Fruit fly (Drosophila melanogaster) whole organism, wandering third instar larva: ENCODE data around the gene CG8010.
A peak's percentile ranks its signal among the peaks of the same experiment; 100 is the strongest.

Experiments used
- CG32264 ChIP-seq: fragments of 200-800 bp; sonication (Bioruptor generic); optimal IDR thresholded peaks from 2 replicates; lab custom pipeline; 2016; ENCODE audit warnings: missing biosample characterization, missing genetic modification characterization
- CG9705 ChIP-seq: fragments of 200-800 bp; sonication (Bioruptor generic); optimal IDR thresholded peaks from 2 replicates; lab custom pipeline; 2018; ENCODE audit warnings: missing biosample characterization, mild to moderate bottlenecking, missing genetic modification characterization
- Dfd ChIP-seq: fragments of >200 bp; optimal IDR thresholded peaks from 2 replicates; lab custom pipeline; 2017; ENCODE audit warnings: missing biosample characterization, missing genetic modification characterization
- Dif ChIP-seq: fragments of 200-275, 200-300 bp; sonication (Bioruptor generic); optimal IDR thresholded peaks from 2 replicates; lab custom pipeline; 2018; ENCODE audit warnings: missing biosample characterization, missing genetic modification characterization; ENCODE audit not compliant: partially characterized antibody
- GATAd ChIP-seq: sonication (Bioruptor generic); optimal IDR thresholded peaks from 2 replicates; lab custom pipeline; 2016; ENCODE audit warnings: missing biosample characterization, missing genetic modification characterization
- HLH106 ChIP-seq: fragments of 200-800 bp; optimal IDR thresholded peaks from 3 replicates; lab custom pipeline; 2019; ENCODE audit warnings: missing biosample characterization, mild to moderate bottlenecking, missing genetic modification characterization, moderate library complexity
- Hnf4 ChIP-seq: fragments of 200-800 bp; sonication (Bioruptor generic); optimal IDR thresholded peaks from 2 replicates; lab custom pipeline; 2016; ENCODE audit warnings: missing biosample characterization, mild to moderate bottlenecking, missing genetic modification characterization
- Hr83 ChIP-seq: fragments of 200-300 bp; sonication (Bioruptor generic); optimal IDR thresholded peaks from 2 replicates; lab custom pipeline; 2016; ENCODE audit warnings: missing biosample characterization, mild to moderate bottlenecking, missing genetic modification characterization, moderate library complexity; ENCODE audit not compliant: poor library complexity, severe bottlenecking
- Mio ChIP-seq: sonication (Bioruptor generic); optimal IDR thresholded peaks from 2 replicates; lab custom pipeline; 2016; ENCODE audit warnings: missing biosample characterization, missing genetic modification characterization
- Myc ChIP-seq: fragments of >200 bp; optimal IDR thresholded peaks from 2 replicates; lab custom pipeline; 2017
- OdsH ChIP-seq: fragments of 200-800 bp; sonication (Bioruptor generic); optimal IDR thresholded peaks from 2 replicates; lab custom pipeline; 2016; ENCODE audit warnings: missing biosample characterization, mild to moderate bottlenecking, missing genetic modification characterization
- Rel ChIP-seq, 2 experiments: fragments of 200-800 bp; sonication (Bioruptor generic) in 1 of 2; optimal IDR thresholded peaks; 2 replicates in 1 of 2; 3 replicates in 1 of 2; lab custom pipeline; 2016 to 2019; ENCODE audit warnings: mild to moderate bottlenecking in 2 of 2, missing biosample characterization in 2 of 2, missing genetic modification characterization in 2 of 2, moderate library complexity in 1 of 2
- Vsx2 ChIP-seq: fragments of 200-300, 225-300 bp; sonication (Bioruptor generic); optimal IDR thresholded peaks from 2 replicates; lab custom pipeline; 2018; ENCODE audit warnings: missing biosample characterization, missing genetic modification characterization; ENCODE audit not compliant: partially characterized antibody
- br ChIP-seq: fragments of 200-800 bp; sonication (Bioruptor generic); optimal IDR thresholded peaks from 2 replicates; lab custom pipeline; 2016; ENCODE audit warnings: missing biosample characterization, missing genetic modification characterization
- brk ChIP-seq: fragments of 200-800 bp; sonication (Bioruptor generic); optimal IDR thresholded peaks from 2 replicates; lab custom pipeline; 2016; ENCODE audit warnings: missing biosample characterization, mild to moderate bottlenecking, missing genetic modification characterization
- dl ChIP-seq, 2 experiments: fragments of 175-275, 200-275 bp in 1 of 2; fragments of 200-275 bp in 1 of 2; sonication (Bioruptor generic); optimal IDR thresholded peaks; lab custom pipeline; 2018; ENCODE audit warnings: mild to moderate bottlenecking in 2 of 2, missing biosample characterization in 2 of 2, missing genetic modification characterization in 2 of 2, moderate library complexity in 2 of 2; ENCODE audit not compliant: partially characterized antibody in 2 of 2, insufficient read depth in 1 of 2
- dmrt93B ChIP-seq: fragments of 200-800 bp; sonication (Bioruptor generic); optimal IDR thresholded peaks from 2 replicates; lab custom pipeline; 2018; ENCODE audit warnings: missing biosample characterization, mild to moderate bottlenecking, missing genetic modification characterization
- ey ChIP-seq: fragments of 200-800 bp; sonication (Bioruptor generic); optimal IDR thresholded peaks from 2 replicates; lab custom pipeline; 2016; ENCODE audit warnings: missing biosample characterization, missing genetic modification characterization
- foxo ChIP-seq, 2 experiments: fragments of 200-800 bp; sonication (Bioruptor generic); optimal IDR thresholded peaks; 2 replicates in 1 of 2; 3 replicates in 1 of 2; lab custom pipeline; 2016 to 2017; ENCODE audit warnings: missing biosample characterization in 2 of 2, missing genetic modification characterization in 2 of 2
- fru ChIP-seq: fragments of 200-800 bp; sonication (Bioruptor generic); optimal IDR thresholded peaks from 3 replicates; lab custom pipeline; 2016; ENCODE audit warnings: missing biosample characterization, mild to moderate bottlenecking, missing genetic modification characterization
- jim ChIP-seq: fragments of 175-275, 200-325 bp; sonication (Bioruptor generic); optimal IDR thresholded peaks from 2 replicates; lab custom pipeline; 2016; ENCODE audit warnings: missing biosample characterization, mild to moderate bottlenecking, missing genetic modification characterization
- lola ChIP-seq: fragments of >200 bp; optimal IDR thresholded peaks from 2 replicates; lab custom pipeline; 2017; ENCODE audit warnings: missing biosample characterization, missing genetic modification characterization
- psq ChIP-seq: fragments of 200-800 bp; sonication (Bioruptor generic); optimal IDR thresholded peaks from 3 replicates; lab custom pipeline; 2017; ENCODE audit warnings: missing biosample characterization, mild to moderate bottlenecking, missing genetic modification characterization, moderate library complexity
- rgr ChIP-seq: fragments of 200-800 bp; sonication (Bioruptor generic); optimal IDR thresholded peaks from 3 replicates; lab custom pipeline; 2016; ENCODE audit warnings: missing biosample characterization, mild to moderate bottlenecking, missing genetic modification characterization
- sv ChIP-seq: fragments of 200-800 bp; sonication (Bioruptor generic); optimal IDR thresholded peaks from 3 replicates; lab custom pipeline; 2016; ENCODE audit warnings: missing biosample characterization, missing genetic modification characterization
- tai ChIP-seq: sonication (Bioruptor generic); optimal IDR thresholded peaks from 2 replicates; lab custom pipeline; 2016; ENCODE audit warnings: missing biosample characterization, missing genetic modification characterization
- woc ChIP-seq: sonication (Bioruptor generic); optimal IDR thresholded peaks from 2 replicates; lab custom pipeline; 2016; ENCODE audit warnings: missing biosample characterization, mild to moderate bottlenecking, missing genetic modification characterization

Gene CG8010

DNA sequence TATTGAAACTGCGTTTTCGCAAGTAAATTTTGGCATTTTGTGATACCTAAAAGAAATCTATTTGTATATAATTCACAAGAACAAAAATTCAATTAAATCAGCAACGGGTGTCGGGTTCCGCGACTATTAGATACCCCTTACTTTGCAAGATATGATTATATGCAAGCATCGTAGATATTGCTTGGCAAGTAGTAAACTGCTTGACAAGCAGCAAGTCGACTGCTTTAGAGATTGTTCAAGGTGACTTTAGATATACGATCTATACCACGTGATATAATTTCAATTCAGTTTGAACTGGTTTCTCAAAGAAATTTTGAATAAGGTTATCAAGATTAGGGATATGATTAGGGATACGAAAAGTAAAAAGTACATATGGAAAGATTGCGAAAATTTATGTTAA is 9.7 kb upstream of the CG8010 start:
- TF ChIP-seq Hr83 (no peak), dl (GFP tag; optimal IDR thresholded peaks at IDR 0.05; lab: Kevin White, UChicago; ENCODE audit: insufficient read depth in 1 of 2, partially characterized antibody in 2 of 2) (no peak), woc (GFP tag; lab: Kevin White, UChicago) (no peak), sv (GFP tag; lab: Kevin White, UChicago) (no peak), CG9705 (GFP tag; lab: Kevin White, UChicago) (no peak), Dfd (GFP tag; lab: Kevin White, UChicago) (no peak), jim (GFP tag; lab: Kevin White, UChicago) (no peak)

DNA sequence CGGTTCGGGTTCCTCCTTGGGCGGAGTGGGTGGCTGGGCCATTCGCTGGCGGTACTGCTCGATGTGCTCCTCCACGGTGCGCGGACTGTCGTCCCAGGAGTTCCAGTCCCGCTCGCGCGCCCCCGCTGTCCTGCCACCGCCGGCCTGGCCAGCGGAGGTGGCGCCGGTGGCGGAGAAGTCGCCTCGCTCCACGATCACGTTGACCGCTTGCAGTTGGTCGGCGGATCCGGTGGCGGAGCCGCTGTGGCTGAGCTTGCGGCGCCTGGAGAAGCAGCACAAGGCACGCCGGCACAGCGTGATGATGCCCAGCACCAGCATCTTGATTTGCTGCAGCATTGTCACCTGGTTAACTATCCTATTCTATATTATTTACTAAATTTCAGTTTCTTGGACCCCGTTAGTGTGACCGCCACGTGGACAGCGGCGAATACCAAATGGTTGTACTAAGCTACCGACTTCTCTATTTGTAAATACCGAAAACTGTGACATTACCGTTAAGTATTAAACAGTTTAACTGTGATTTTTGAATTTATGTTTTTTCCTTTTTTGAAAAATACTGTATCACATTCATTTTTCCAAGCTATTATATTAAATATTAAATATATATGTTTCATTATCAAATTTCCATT is 7.9 kb upstream of the CG8010 start, which contains the start of the genes CG32537 and CG32536:
CG32537 (minus strand) TSS at position 51 of the 629 bp plus-strand sequence.
CG32536 (minus strand) TSS at position 410 of the 629 bp plus-strand sequence.
- no peak for TF ChIP-seq ey (GFP tag; lab: Kevin White, UChicago)
- no peak for TF ChIP-seq Rel (GFP tag; optimal IDR thresholded peaks at IDR 0.05; lab: Kevin White, UChicago)
- no peak for TF ChIP-seq Rel (tag; optimal IDR thresholded peaks at IDR 0.05; lab: Kevin White, UChicago)
- TF ChIP-seq brk = no peak
- TF ChIP-seq Mio = no peak
- no peak for TF ChIP-seq woc (GFP tag; lab: Kevin White, UChicago)
- no peak for TF ChIP-seq Myc (lab: Kevin White, UChicago)
- TF ChIP-seq Dif (GFP tag; lab: Kevin White, UChicago) = no peak
- TF ChIP-seq dmrt93B (GFP tag; lab: Kevin White, UChicago) = no peak
- TF ChIP-seq Vsx2 = no peak
- no peak for TF ChIP-seq foxo (GFP tag; optimal IDR thresholded peaks at IDR 0.05; lab: Kevin White, UChicago)
- TF ChIP-seq Hr83 = no peak
- no peak for TF ChIP-seq GATAd (GFP tag; lab: Kevin White, UChicago)
- no peak for TF ChIP-seq br (GFP tag; lab: Kevin White, UChicago)
- TF ChIP-seq CG32264 (GFP tag; lab: Kevin White, UChicago) = no peak
- TF ChIP-seq tai (GFP tag; lab: Kevin White, UChicago) = no peak
- TF ChIP-seq psq (GFP tag; lab: Kevin White, UChicago) = no peak
- TF ChIP-seq Hnf4 = no peak
- no peak for TF ChIP-seq rgr (GFP tag; lab: Kevin White, UChicago)
- no peak for TF ChIP-seq fru (GFP tag; lab: Kevin White, UChicago)
- no peak for TF ChIP-seq OdsH (GFP tag; lab: Kevin White, UChicago)

DNA sequence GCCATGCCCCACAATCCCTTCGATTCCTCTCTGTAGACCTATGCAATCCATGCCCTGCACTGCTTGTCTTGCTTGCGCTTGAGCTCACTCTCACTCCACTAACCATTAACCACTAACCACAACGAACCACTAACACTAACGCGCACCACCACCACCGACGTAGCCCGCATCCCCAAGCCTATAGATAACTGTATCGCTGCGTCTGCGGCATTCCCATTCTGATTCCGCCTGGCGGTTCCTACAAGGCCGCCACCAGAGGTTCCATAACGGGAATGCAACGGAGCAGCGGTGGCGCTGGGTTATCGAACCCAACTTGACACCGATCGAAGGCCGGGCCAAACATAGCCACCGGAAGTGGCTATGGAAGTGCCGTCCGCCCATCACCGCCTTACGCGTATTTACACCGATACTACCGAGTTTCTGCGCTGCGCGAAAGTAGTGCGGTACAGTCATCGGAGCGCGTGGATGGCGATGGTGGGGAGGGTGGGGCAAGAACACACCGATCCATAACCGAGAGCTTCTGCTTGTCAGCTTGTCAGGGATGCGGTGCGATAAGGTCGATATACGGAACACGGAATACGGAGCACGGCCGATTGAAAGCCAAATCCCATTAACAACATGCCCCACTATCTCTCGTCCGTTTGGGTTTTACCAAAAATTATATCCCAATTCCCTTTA is 2.8 kb downstream of the CG8010 start:
- TF ChIP-seq ey (GFP tag; lab: Kevin White, UChicago) = no peak
- TF ChIP-seq lola (GFP tag; lab: Kevin White, UChicago) = no peak
- no peak for TF ChIP-seq CG9705 (GFP tag; lab: Kevin White, UChicago)
- no peak for TF ChIP-seq rgr (GFP tag; lab: Kevin White, UChicago)
- no peak for TF ChIP-seq Rel (GFP tag; optimal IDR thresholded peaks at IDR 0.05; lab: Kevin White, UChicago)
- TF ChIP-seq Rel (tag; optimal IDR thresholded peaks at IDR 0.05; lab: Kevin White, UChicago) = no peak
- no peak for TF ChIP-seq Dfd (GFP tag; lab: Kevin White, UChicago)
- no peak for TF ChIP-seq Hnf4

DNA sequence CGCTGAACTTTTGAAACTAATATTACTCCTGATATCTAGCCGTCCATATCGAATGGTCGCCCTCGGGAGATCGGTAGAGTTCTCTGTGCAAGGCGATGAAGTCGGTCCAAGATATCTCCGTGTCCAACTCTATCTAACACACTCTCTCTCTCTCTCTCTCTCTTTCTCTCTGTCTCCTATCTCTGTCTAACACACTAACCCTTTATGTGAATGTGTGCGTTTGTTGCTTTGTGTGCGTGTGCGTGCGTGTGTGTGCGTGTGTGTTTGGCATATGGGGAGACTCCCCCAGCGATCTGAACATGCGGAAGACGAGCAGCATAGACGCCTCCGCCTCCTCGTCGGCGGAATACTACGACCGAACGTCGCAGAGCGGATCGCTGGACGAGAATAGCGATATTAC is 4.3 kb downstream of the CG8010 start:
- TF ChIP-seq OdsH (GFP tag; lab: Kevin White, UChicago) (no peak), woc (GFP tag; lab: Kevin White, UChicago) (no peak), dmrt93B (GFP tag; lab: Kevin White, UChicago) (no peak)

DNA sequence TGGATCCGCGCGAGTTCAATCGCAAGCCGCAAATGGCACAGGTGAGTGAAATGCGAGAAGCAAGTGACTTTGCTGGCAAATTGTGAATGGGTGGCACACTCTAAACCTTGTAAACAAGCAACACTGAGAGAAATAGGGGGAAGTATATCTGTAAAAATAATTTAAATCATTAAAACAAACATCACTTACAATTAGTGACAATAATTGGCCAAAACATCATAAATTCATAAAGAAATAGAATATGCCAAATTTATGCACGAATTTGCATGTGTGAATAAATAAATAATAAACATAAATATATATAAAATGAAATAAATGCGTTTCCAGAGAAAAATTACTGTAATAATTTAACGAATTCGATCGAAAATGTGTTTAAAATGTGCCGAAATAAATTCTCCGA is 6.1 kb downstream of the CG8010 start:
- TF ChIP-seq foxo (GFP tag; optimal IDR thresholded peaks at IDR 0.05; lab: Kevin White, UChicago) (no peak), Hnf4 (no peak), Mio (no peak), psq (GFP tag; lab: Kevin White, UChicago) (no peak), HLH106 (tag; lab: Kevin White, UChicago) (peak; percentile 14), Rel (GFP tag; optimal IDR thresholded peaks at IDR 0.05; lab: Kevin White, UChicago) (no peak), Rel (tag; optimal IDR thresholded peaks at IDR 0.05; lab: Kevin White, UChicago) (no peak), ey (GFP tag; lab: Kevin White, UChicago) (no peak)
